Fruit fly (Drosophila melanogaster): ENCODE data around the gene mthl10.

DNA sequence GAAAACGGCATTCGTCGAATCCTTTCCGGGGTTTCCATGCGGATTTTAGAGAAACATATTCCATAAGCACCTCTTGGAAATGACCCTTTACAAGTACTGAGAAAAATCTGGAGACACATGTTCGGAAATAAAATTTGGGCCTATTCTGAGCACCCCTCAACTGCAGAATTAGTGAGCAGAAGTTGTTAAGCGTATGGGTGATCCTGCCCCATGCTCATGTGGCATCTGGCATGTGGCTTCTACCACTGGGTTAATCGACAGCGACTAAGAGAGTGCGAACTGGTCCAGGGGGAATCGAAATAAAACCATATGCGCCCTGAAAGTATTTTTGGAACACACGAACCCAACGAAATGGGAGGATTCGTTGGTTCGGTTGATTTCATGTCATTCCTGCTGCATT lies 21.9 kb downstream of the mthl10 start:
- no peak for TF ChIP-seq usp (GFP tag; optimal IDR thresholded peaks at IDR 0.05)
- TF ChIP-seq Jra (GFP tag; optimal IDR thresholded peaks at IDR 0.05), result no peak
- no peak for TF ChIP-seq Hnf4 (GFP tag; optimal IDR thresholded peaks at IDR 0.05)
- TF ChIP-seq GATAd (GFP tag; optimal IDR thresholded peaks at IDR 0.05), result no peak
- no peak for TF ChIP-seq Sp1 (GFP tag; optimal IDR thresholded peaks at IDR 0.05)
- no peak for TF ChIP-seq Mio (GFP tag; optimal IDR thresholded peaks at IDR 0.05)
- no peak for TF ChIP-seq CG9705 (GFP tag; optimal IDR thresholded peaks at IDR 0.05)

Data from whole organism, wandering third instar larva.